Fruit fly (Drosophila melanogaster) whole organism, embryonic: Measurements from ENCODE around the gene ocn.

Experiments used
- BEAF-32 ChIP-seq: fragments of 200-800 bp; sonication (Bioruptor generic); optimal IDR thresholded peaks from 3 replicates; lab custom pipeline; 2017; ENCODE audit warnings: missing biosample characterization, missing genetic modification characterization, mild to moderate bottlenecking, moderate library complexity, missing genetic modification reagents
- Bteb2 ChIP-seq: fragments of 200-800 bp; sonication (Bioruptor generic); optimal IDR thresholded peaks from 2 replicates; lab custom pipeline; 2016; ENCODE audit warnings: missing biosample characterization, missing genetic modification characterization
- CG10321 ChIP-seq: fragments of 200-800 bp; sonication (Bioruptor generic); IDR thresholded peaks from 2 replicates; pipeline ENCODE4 v1.3.6; 2022; ENCODE audit warnings: missing biosample characterization, missing genetic modification characterization
- CG10366 ChIP-seq: fragments of 200-800 bp; sonication (Bioruptor generic); IDR thresholded peaks from 2 replicates; pipeline ENCODE4 v1.3.6; 2022; ENCODE audit warnings: missing biosample characterization, missing genetic modification characterization
- CG11093 ChIP-seq: fragments of 200-800 bp; sonication (Bioruptor generic); IDR thresholded peaks from 3 replicates; pipeline ENCODE4 v1.3.6; 2022; ENCODE audit warnings: missing biosample characterization, missing genetic modification characterization
- CG1647 ChIP-seq: fragments of 200-800 bp; sonication (Bioruptor generic); optimal IDR thresholded peaks from 3 replicates; lab custom pipeline; 2016; ENCODE audit warnings: missing biosample characterization, missing genetic modification characterization
- CG17328 ChIP-seq: fragments of 200-800 bp; sonication (Bioruptor generic); IDR thresholded peaks from 2 replicates; pipeline ENCODE4 v1.3.6; 2022; ENCODE audit warnings: missing biosample characterization, missing genetic modification characterization
- CG2889 ChIP-seq: fragments of 200-800 bp; sonication (Bioruptor generic); IDR thresholded peaks from 3 replicates; pipeline ENCODE4 v1.3.6; 2022; ENCODE audit warnings: missing biosample characterization, missing genetic modification characterization
- CG30020 ChIP-seq: fragments of 200-800 bp; optimal IDR thresholded peaks from 2 replicates; lab custom pipeline; 2019; ENCODE audit warnings: missing biosample characterization, mild to moderate bottlenecking, missing genetic modification characterization, moderate library complexity
- CG3163 ChIP-seq: fragments of 200-800 bp; sonication (Bioruptor generic); optimal IDR thresholded peaks from 3 replicates; lab custom pipeline; 2016; ENCODE audit warnings: missing biosample characterization, missing genetic modification characterization
- CG32767 ChIP-seq: fragments of 200-800 bp; sonication (Bioruptor generic); IDR thresholded peaks from 2 replicates; pipeline ENCODE4 v1.3.6; 2022; ENCODE audit warnings: missing biosample characterization, missing genetic modification characterization
- CG34376 ChIP-seq: fragments of 200-800 bp; sonication (Bioruptor generic); optimal IDR thresholded peaks from 2 replicates; lab custom pipeline; 2018; ENCODE audit warnings: missing biosample characterization, mild to moderate bottlenecking, missing genetic modification characterization
- CG34422 ChIP-seq: fragments of 200-800 bp; sonication (Bioruptor generic); IDR thresholded peaks from 3 replicates; pipeline ENCODE4 v1.3.6; 2022; ENCODE audit warnings: missing biosample characterization, missing genetic modification characterization
- CG3838 ChIP-seq: fragments of 200-800 bp; sonication (Bioruptor generic); optimal IDR thresholded peaks from 3 replicates; lab custom pipeline; 2016; ENCODE audit warnings: missing biosample characterization, missing genetic modification characterization
- CG4404 ChIP-seq: fragments of 200-800 bp; sonication (Bioruptor generic); IDR thresholded peaks from 2 replicates; pipeline ENCODE4 v1.3.6; 2022; ENCODE audit warnings: missing biosample characterization, missing genetic modification characterization
- CG8765 ChIP-seq: fragments of 200-800 bp; sonication (Bioruptor generic); IDR thresholded peaks from 2 replicates; pipeline ENCODE4 v1.3.6; 2022; ENCODE audit warnings: missing biosample characterization, missing genetic modification characterization
- CG9609 ChIP-seq: fragments of 200-800 bp; sonication (Bioruptor generic); optimal IDR thresholded peaks from 3 replicates; lab custom pipeline; 2016; ENCODE audit warnings: missing biosample characterization, missing genetic modification characterization
- CHES-1-like ChIP-seq: fragments of 200-800 bp; sonication (Bioruptor generic); optimal IDR thresholded peaks from 2 replicates; lab custom pipeline; 2016; ENCODE audit warnings: missing biosample characterization, missing genetic modification characterization
- Chrac-16 ChIP-seq: fragments of 200-800 bp; sonication (Bioruptor generic); optimal IDR thresholded peaks from 3 replicates; lab custom pipeline; 2016; ENCODE audit warnings: missing biosample characterization, missing genetic modification characterization
- Doc2 ChIP-seq: fragments of 200-800 bp; sonication (Bioruptor generic); IDR thresholded peaks from 2 replicates; pipeline ENCODE4 v1.3.6; 2022; ENCODE audit warnings: missing biosample characterization, missing genetic modification characterization
- Max ChIP-seq: fragments of 200-800 bp; sonication (Bioruptor generic); optimal IDR thresholded peaks from 2 replicates; lab custom pipeline; 2016; ENCODE audit warnings: missing biosample characterization, mild to moderate bottlenecking, missing genetic modification characterization
- Myb ChIP-seq: fragments of 200-800 bp; sonication (Bioruptor generic); optimal IDR thresholded peaks from 2 replicates; lab custom pipeline; 2016; ENCODE audit warnings: missing biosample characterization, missing genetic modification characterization
- NFAT ChIP-seq: fragments of 200-800 bp; sonication (Bioruptor generic); IDR thresholded peaks from 2 replicates; pipeline ENCODE4 v1.3.6; 2022; ENCODE audit warnings: missing biosample characterization, missing genetic modification characterization
- Oli ChIP-seq: fragments of 200-800 bp; sonication (Bioruptor generic); optimal IDR thresholded peaks from 2 replicates; lab custom pipeline; 2018; ENCODE audit warnings: missing biosample characterization, mild to moderate bottlenecking, missing genetic modification characterization, moderate library complexity
- PHDP ChIP-seq: fragments of 200-800 bp; sonication (Bioruptor generic); optimal IDR thresholded peaks from 3 replicates; lab custom pipeline; 2018; ENCODE audit warnings: missing biosample characterization, mild to moderate bottlenecking, missing genetic modification characterization, moderate library complexity
- Side ChIP-seq: fragments of 200-800 bp; sonication (Bioruptor generic); optimal IDR thresholded peaks from 2 replicates; lab custom pipeline; 2016; ENCODE audit warnings: missing biosample characterization, missing genetic modification characterization
- bcd ChIP-seq: fragments of 200-800 bp; sonication (Bioruptor generic); optimal IDR thresholded peaks from 2 replicates; lab custom pipeline; 2017; ENCODE audit warnings: missing biosample characterization, mild to moderate bottlenecking, missing genetic modification characterization
- br ChIP-seq: fragments of >200 bp; optimal IDR thresholded peaks from 2 replicates; lab custom pipeline; 2017
- cas ChIP-seq: fragments of 200-800 bp; sonication (Bioruptor generic); IDR thresholded peaks from 2 replicates; pipeline ENCODE4 v1.3.6; 2022; ENCODE audit warnings: missing biosample characterization, missing genetic modification characterization
- crp ChIP-seq, 2 experiments: fragments of 200-800 bp; sonication (Bioruptor generic); optimal IDR thresholded peaks; 2 replicates in 1 of 2; 3 replicates in 1 of 2; lab custom pipeline; 2017; ENCODE audit warnings: missing biosample characterization in 2 of 2, missing genetic modification characterization in 2 of 2, mild to moderate bottlenecking in 1 of 2, moderate library complexity in 1 of 2
- dan ChIP-seq: fragments of 200-800 bp; sonication (Bioruptor generic); IDR thresholded peaks from 2 replicates; pipeline ENCODE4 v1.3.6; 2022; ENCODE audit warnings: missing biosample characterization, missing genetic modification characterization
- dm ChIP-seq: fragments of 200-800 bp; sonication (Bioruptor generic); optimal IDR thresholded peaks from 3 replicates; lab custom pipeline; 2016; ENCODE audit warnings: missing biosample characterization, missing genetic modification characterization
- en ChIP-seq: fragments of 200-800 bp; sonication (Bioruptor generic); optimal IDR thresholded peaks from 2 replicates; lab custom pipeline; 2016; ENCODE audit warnings: missing biosample characterization, missing genetic modification characterization
- fu2 ChIP-seq: fragments of 200-800 bp; sonication (Bioruptor generic); optimal IDR thresholded peaks from 2 replicates; lab custom pipeline; 2016; ENCODE audit warnings: missing biosample characterization, missing genetic modification characterization
- kah ChIP-seq: fragments of 200-800 bp; sonication (Bioruptor generic); optimal IDR thresholded peaks from 2 replicates; lab custom pipeline; 2018; ENCODE audit warnings: missing biosample characterization, mild to moderate bottlenecking, missing genetic modification characterization
- klu ChIP-seq: fragments of 200-800 bp; sonication (Bioruptor generic); IDR thresholded peaks from 2 replicates; pipeline ENCODE4 v1.3.6; 2022; ENCODE audit warnings: missing biosample characterization, missing genetic modification characterization
- lilli ChIP-seq: fragments of 200-800 bp; sonication (Bioruptor generic); optimal IDR thresholded peaks from 3 replicates; lab custom pipeline; 2016; ENCODE audit warnings: missing biosample characterization, missing genetic modification characterization
- mirr ChIP-seq: fragments of 200-800 bp; sonication (Bioruptor generic); optimal IDR thresholded peaks from 3 replicates; lab custom pipeline; 2018; ENCODE audit warnings: missing biosample characterization, mild to moderate bottlenecking, missing genetic modification characterization
- p53 ChIP-seq: fragments of 200-800 bp; sonication (Bioruptor generic); optimal IDR thresholded peaks from 2 replicates; lab custom pipeline; 2016; ENCODE audit warnings: missing biosample characterization, missing genetic modification characterization
- phol ChIP-seq: fragments of 200-800 bp; sonication (Bioruptor generic); optimal IDR thresholded peaks from 3 replicates; lab custom pipeline; 2018; ENCODE audit warnings: missing biosample characterization, mild to moderate bottlenecking, missing genetic modification characterization, moderate library complexity
- run ChIP-seq: fragments of 200-800 bp; sonication (Bioruptor generic); optimal IDR thresholded peaks from 3 replicates; lab custom pipeline; 2018; ENCODE audit warnings: missing biosample characterization, mild to moderate bottlenecking, missing genetic modification characterization
- sc ChIP-seq, 3 experiments: fragments of >200 bp in 2 of 3; fragments of 200-800 bp in 1 of 3; sonication (Bioruptor generic) in 1 of 3; optimal IDR thresholded peaks; 2 replicates in 2 of 3; 3 replicates in 1 of 3; lab custom pipeline; 2017; ENCODE audit warnings: mild to moderate bottlenecking in 1 of 3, missing biosample characterization in 1 of 3, missing genetic modification characterization in 1 of 3, missing genetic modification reagents in 1 of 3
- seq ChIP-seq: fragments of 200-800 bp; sonication (Bioruptor generic); IDR thresholded peaks from 2 replicates; pipeline ENCODE4 v1.3.6; 2022; ENCODE audit warnings: missing biosample characterization, missing genetic modification characterization
- shn ChIP-seq: fragments of 200-800 bp; sonication (Bioruptor generic); optimal IDR thresholded peaks from 3 replicates; lab custom pipeline; 2016; ENCODE audit warnings: missing biosample characterization, missing genetic modification characterization
- ttk ChIP-seq: fragments of 200-800 bp; sonication (Bioruptor generic); IDR thresholded peaks from 2 replicates; pipeline ENCODE4 v2.1.2; 2022; ENCODE audit warnings: missing biosample characterization, missing genetic modification characterization
- twi ChIP-seq: fragments of 200-800 bp; optimal IDR thresholded peaks from 2 replicates; lab custom pipeline; 2019; ENCODE audit warnings: missing biosample characterization, mild to moderate bottlenecking, missing genetic modification characterization, moderate library complexity
- vfl ChIP-seq: fragments of 200-800 bp; sonication (Bioruptor generic); optimal IDR thresholded peaks from 2 replicates; lab custom pipeline; 2016; ENCODE audit warnings: missing biosample characterization, missing genetic modification characterization
- z ChIP-seq: fragments of 200-800 bp; sonication (Bioruptor generic); IDR thresholded peaks from 3 replicates; pipeline ENCODE4 v1.3.6; 2022; ENCODE audit warnings: missing biosample characterization, missing genetic modification characterization

Gene ocn

dm6 chr3R:30043139-30043744, 5.7 kb upstream of the ocn start, which contains the start of gene Sry-delta (continued):
- no peak for TF ChIP-seq sc (optimal IDR thresholded peaks at IDR 0.05; lab: Kevin White, UChicago)
- peak; percentile 19 for TF ChIP-seq sc (GFP tag; optimal IDR thresholded peaks at IDR 0.05; lab: Kevin White, UChicago)
- TF ChIP-seq p53 (GFP tag; lab: Kevin White, UChicago): peak; percentile 87
- TF ChIP-seq NFAT (GFP tag; lab: Robert Waterston, UW): peak; percentile 88
- peak; percentile 58; the same call in 1 of the 2 replicates for TF ChIP-seq CG4404 (GFP tag; lab: Robert Waterston, UW)
- peak; percentile 89 for TF ChIP-seq BEAF-32
- TF ChIP-seq run (tag; lab: Kevin White, UChicago): no peak
- TF ChIP-seq phol (tag; lab: Kevin White, UChicago): peak; percentile 85
- no peak for TF ChIP-seq bcd (GFP tag; lab: Kevin White, UChicago)
- TF ChIP-seq br: no peak
- peak; percentile 74 for TF ChIP-seq Bteb2 (GFP tag; lab: Kevin White, UChicago)
- TF ChIP-seq cas (GFP tag; lab: Robert Waterston, UW): peak; percentile 74
- no peak for TF ChIP-seq CG11093
- peak; percentile 57; the same call in 1 of the 2 replicates for TF ChIP-seq CG8765 (GFP tag; lab: Robert Waterston, UW)
- TF ChIP-seq CHES-1-like (GFP tag; lab: Kevin White, UChicago): peak; percentile 95
- TF ChIP-seq CG9609: peak; percentile 85
- TF ChIP-seq dan: no peak
- peak; percentile 82 for TF ChIP-seq dm (GFP tag; lab: Kevin White, UChicago)
- TF ChIP-seq CG10366 (GFP tag; lab: Robert Waterston, UW): peak; percentile 70
- TF ChIP-seq CG10321: peak; percentile 8; the same call in 1 of the 2 replicates
- peak; percentile 5 for TF ChIP-seq twi (tag; lab: Kevin White, UChicago)
- no peak; the same call in 1 of the 2 replicates for TF ChIP-seq seq (GFP tag; lab: Robert Waterston, UW)
- peak; percentile 84 for TF ChIP-seq CG34422 (GFP tag; lab: Robert Waterston, UW)
- peak; percentile 73 for TF ChIP-seq CG17328
- TF ChIP-seq Myb (GFP tag; lab: Kevin White, UChicago): peak; percentile 70
- peak in 1 of 2 experiments; percentile 36 for TF ChIP-seq crp (GFP tag; optimal IDR thresholded peaks at IDR 0.05; lab: Kevin White, UChicago)
- TF ChIP-seq Side (GFP tag; lab: Kevin White, UChicago): peak; percentile 90
- peak; percentile 65 for TF ChIP-seq en (GFP tag; lab: Kevin White, UChicago)
- TF ChIP-seq Oli (tag; lab: Kevin White, UChicago): no peak
- TF ChIP-seq kah (GFP tag; lab: Kevin White, UChicago): peak; percentile 21
- TF ChIP-seq CG3163: peak; percentile 60
- TF ChIP-seq z: no peak
- TF ChIP-seq CG30020 (tag; lab: Kevin White, UChicago): peak; percentile 97
- TF ChIP-seq lilli (GFP tag; lab: Kevin White, UChicago): peak; percentile 93
- TF ChIP-seq Doc2 (GFP tag; lab: Robert Waterston, UW): no peak
- peak; percentile 82 for TF ChIP-seq mirr
- TF ChIP-seq Max: peak; percentile 80
- TF ChIP-seq CG3838 (GFP tag; lab: Kevin White, UChicago): peak; percentile 20
- peak; percentile 69 for TF ChIP-seq ttk (GFP tag; lab: Robert Waterston, UW)
- TF ChIP-seq CG32767 (GFP tag; lab: Robert Waterston, UW): peak; percentile 71
- peak; percentile 64 for TF ChIP-seq klu (GFP tag; lab: Robert Waterston, UW)
- peak; percentile 55; the same call in 2 of the 3 replicates for TF ChIP-seq CG2889
- TF ChIP-seq CG1647 (GFP tag; lab: Kevin White, UChicago): peak; percentile 91
- TF ChIP-seq PHDP (tag; lab: Kevin White, UChicago): peak; percentile 72
- peak; percentile 80 for TF ChIP-seq shn (GFP tag; lab: Kevin White, UChicago)
- TF ChIP-seq vfl (GFP tag; lab: Kevin White, UChicago): peak; percentile 92
- peak; percentile 72 for TF ChIP-seq CG34376 (GFP tag; lab: Kevin White, UChicago)
- peak; percentile 81 for TF ChIP-seq fu2 (GFP tag; lab: Kevin White, UChicago)
- TF ChIP-seq Chrac-16 (GFP tag; lab: Kevin White, UChicago): peak; percentile 84
